Worm (Caenorhabditis elegans): ENCODE data around the gene ife-1.

ce11 chrIII:13378242-13378641 is 35.0 kb downstream of the ife-1 start, which contains the start of gene T03F6.10:
- TF ChIP-seq snpc-3.4 (tag; optimal IDR thresholded peaks at IDR 0.05) (no peak), bed-2 (GFP tag; IDR thresholded peaks at IDR 0.05) (no peak), Y95B8A.8 (GFP tag; IDR thresholded peaks at IDR 0.05) (no peak), mxl-1 (tag; optimal IDR thresholded peaks at IDR 0.05) (no peak), K11D2.4 (GFP tag; IDR thresholded peaks at IDR 0.05) (no peak), Y53G8AR.9 (GFP tag; conservative IDR thresholded peaks at IDR 0.05) (no peak), gei-17 (GFP tag; optimal IDR thresholded peaks at IDR 0.05) (no peak), snpc-1.3 (tag; optimal IDR thresholded peaks at IDR 0.05; ENCODE audit: insufficient read depth) (no peak), repo-1 (tag; optimal IDR thresholded peaks at IDR 0.05) (no peak)
